Worm (Caenorhabditis elegans): ENCODE data around the gene F22B5.5.

F22B5.5 gene

DNA sequence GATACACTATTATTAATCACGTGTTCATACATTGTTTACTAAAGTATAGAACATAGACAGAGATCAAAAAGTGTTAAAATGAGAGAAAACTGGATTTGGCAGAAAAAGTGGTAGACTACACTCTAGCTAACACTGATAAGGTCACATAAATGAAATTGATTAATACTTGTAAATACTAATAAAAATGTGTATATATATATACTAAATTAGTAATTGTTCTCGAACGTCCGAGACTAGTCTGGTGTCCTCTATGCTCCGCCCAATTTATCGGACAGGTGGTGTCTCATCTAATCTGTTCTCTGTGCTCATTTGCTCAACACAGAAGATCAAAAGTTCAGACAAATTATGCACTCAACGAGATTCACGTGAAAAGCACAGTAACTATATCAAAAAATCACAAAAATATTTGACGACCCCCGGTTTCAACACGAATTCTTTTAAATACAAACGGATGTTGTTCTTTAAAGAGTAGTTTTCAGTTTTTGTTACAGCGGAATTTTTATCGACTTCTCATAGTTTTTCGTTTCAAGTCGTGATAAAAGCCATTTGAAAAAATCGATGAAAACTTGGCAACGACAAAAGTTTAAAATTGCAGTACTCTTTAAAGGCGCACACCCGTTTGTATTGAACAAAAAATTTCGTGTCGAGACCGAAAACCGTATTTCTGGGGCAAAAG is 26.8 kb upstream of the F22B5.5 start (continued):
- TF ChIP-seq Y55F3AM.14 (GFP tag; optimal IDR thresholded peaks at IDR 0.05) (no peak), ztf-11 (tag; optimal IDR thresholded peaks at IDR 0.05) (no peak), nhr-25 (tag; optimal IDR thresholded peaks at IDR 0.05) (no peak), ceh-16 (tag; optimal IDR thresholded peaks at IDR 0.05) (no peak), ztf-1 (GFP tag; conservative IDR thresholded peaks at IDR 0.05) (no peak), lsy-2 (tag; optimal IDR thresholded peaks at IDR 0.05) (peak in 1 of 2 experiments; percentile 24), elt-1 (tag; optimal IDR thresholded peaks at IDR 0.05) (no peak), aly-2 (tag; optimal IDR thresholded peaks at IDR 0.05) (no peak), nhr-237 (tag; optimal IDR thresholded peaks at IDR 0.05) (no peak), snpc-4 (tag; optimal IDR thresholded peaks at IDR 0.05) (no peak), sma-9 (GFP tag; optimal IDR thresholded peaks at IDR 0.05) (peak; percentile 68), sma-9 (tag; optimal IDR thresholded peaks at IDR 0.05) (no peak), alr-1 (tag; optimal IDR thresholded peaks at IDR 0.05) (no peak), R02D3.7 (tag; optimal IDR thresholded peaks at IDR 0.05) (no peak), crh-2 (tag; optimal IDR thresholded peaks at IDR 0.05) (peak; percentile 2), nhr-11 (tag; optimal IDR thresholded peaks at IDR 0.05) (no peak)

- TF ChIP-seq alr-1 (tag; optimal IDR thresholded peaks at IDR 0.05) (no peak), zag-1 (tag; optimal IDR thresholded peaks at IDR 0.05) (no peak), sem-4 (tag; optimal IDR thresholded peaks at IDR 0.05) (no peak), elt-1 (tag; optimal IDR thresholded peaks at IDR 0.05) (no peak), fos-1 (tag; optimal IDR thresholded peaks at IDR 0.05) (no peak), nhr-12 (tag; optimal IDR thresholded peaks at IDR 0.05) (no peak), elt-3 (tag; optimal IDR thresholded peaks at IDR 0.05) (no peak), nhr-23 (tag; optimal IDR thresholded peaks at IDR 0.05) (no peak), aly-2 (tag; optimal IDR thresholded peaks at IDR 0.05) (no peak), nhr-129 (tag; optimal IDR thresholded peaks at IDR 0.05) (no peak), Y55F3AM.14 (GFP tag; optimal IDR thresholded peaks at IDR 0.05) (no peak), ama-1 (optimal IDR thresholded peaks at IDR 0.05) (no peak), ceh-82 (tag; optimal IDR thresholded peaks at IDR 0.05) (no peak), nhr-10 (tag; optimal IDR thresholded peaks at IDR 0.05) (no peak)
Observed at ce11 chrII:8480166-8480565, 25.8 kb upstream of the F22B5.5 start, which contains the start of gene lact-4. Gene lact-4 (minus strand): TSS chrII:8480478.

DNA sequence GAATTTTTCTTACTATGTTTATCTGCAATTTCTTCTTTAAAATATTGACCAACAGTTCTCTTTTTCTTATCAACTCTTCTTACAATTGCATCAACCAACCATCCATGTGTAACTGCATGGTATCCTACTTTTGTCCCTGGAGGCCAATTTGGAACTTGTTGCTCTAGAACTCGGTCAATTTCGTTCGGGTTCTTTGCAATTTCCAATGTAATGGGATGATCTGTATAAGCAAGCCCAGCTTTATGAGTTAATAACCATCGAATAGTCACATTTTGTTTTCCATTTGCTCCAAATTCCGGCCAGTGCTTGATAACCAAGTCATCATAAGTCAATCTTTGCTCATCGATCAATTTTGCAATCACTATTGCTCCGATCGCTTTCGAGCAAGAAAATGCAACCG is 24.9 kb upstream of the F22B5.5 start:
- TF ChIP-seq ama-1 (optimal IDR thresholded peaks at IDR 0.05) (peak; percentile 70), ztf-11 (tag; optimal IDR thresholded peaks at IDR 0.05) (no peak)

DNA sequence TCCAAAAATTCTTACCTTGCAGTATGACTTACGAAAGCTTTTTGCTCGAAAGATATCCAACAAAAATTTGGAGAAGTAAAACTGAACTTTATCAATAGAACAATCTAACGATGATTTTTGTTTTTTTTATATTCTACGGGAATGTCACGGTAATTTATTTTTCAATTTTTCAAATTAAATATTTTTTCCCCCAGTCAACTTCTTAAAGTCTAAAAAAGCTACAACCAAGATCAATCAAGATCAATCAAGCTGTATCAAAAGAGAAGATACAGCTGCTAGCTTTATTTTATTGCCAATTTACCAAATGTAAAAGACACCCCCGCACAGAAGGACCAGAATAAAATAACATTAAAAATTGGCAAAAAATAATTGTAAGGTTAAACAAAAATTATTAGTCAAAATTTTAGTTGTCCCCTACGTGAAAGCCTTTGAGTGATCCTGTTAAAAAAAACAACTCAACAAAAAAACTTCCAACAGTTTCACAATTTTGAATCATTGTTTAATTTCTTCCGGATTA is 21.0 kb upstream of the F22B5.5 start, which contains the start of the genes M05D6.1 and M05D6.3:
M05D6.1 (minus strand) TSS at position 101 of the 517 bp plus-strand sequence.
M05D6.3 (plus strand) TSS at position 467 of the 517 bp plus-strand sequence.
- TF ChIP-seq lin-39 (tag; optimal IDR thresholded peaks at IDR 0.05) (no peak), nhr-129 (tag; optimal IDR thresholded peaks at IDR 0.05) (no peak), fos-1 (tag; optimal IDR thresholded peaks at IDR 0.05) (no peak), nhr-6 (tag; optimal IDR thresholded peaks at IDR 0.05) (no peak)

- TF ChIP-seq nhr-129 (tag; optimal IDR thresholded peaks at IDR 0.05) (no peak), egl-27 (tag; optimal IDR thresholded peaks at IDR 0.05) (no peak), nhr-23 (tag; optimal IDR thresholded peaks at IDR 0.05) (no peak)
Observed at ce11 chrII:8472916-8473315, 18.5 kb upstream of the F22B5.5 start.

ce11 chrII:8471139-8471538 is 16.7 kb upstream of the F22B5.5 start, which contains the start of gene M05D6.8:
Gene M05D6.8 (minus strand): TSS chrII:8471239.
- no peak for TF ChIP-seq ztf-11 (tag; optimal IDR thresholded peaks at IDR 0.05)
- no peak for TF ChIP-seq ztf-1 (GFP tag; conservative IDR thresholded peaks at IDR 0.05)
- no peak for TF ChIP-seq unc-55 (GFP tag; optimal IDR thresholded peaks at IDR 0.05)
- TF ChIP-seq alr-1 (tag; optimal IDR thresholded peaks at IDR 0.05): no peak
- TF ChIP-seq mbf-1 (tag; optimal IDR thresholded peaks at IDR 0.05): no peak
- no peak for TF ChIP-seq F13H6.1 (tag; optimal IDR thresholded peaks at IDR 0.05)
- no peak for TF ChIP-seq zag-1 (tag; optimal IDR thresholded peaks at IDR 0.05)
- no peak for TF ChIP-seq nhr-21 (tag; optimal IDR thresholded peaks at IDR 0.05)
- no peak for TF ChIP-seq egl-27 (tag; optimal IDR thresholded peaks at IDR 0.05)
- no peak for TF ChIP-seq unc-39 (tag; optimal IDR thresholded peaks at IDR 0.05)
- TF ChIP-seq sma-9 (GFP tag; optimal IDR thresholded peaks at IDR 0.05): no peak
- TF ChIP-seq sma-9 (tag; optimal IDR thresholded peaks at IDR 0.05): no peak
- no peak for TF ChIP-seq C34F6.9 (tag; optimal IDR thresholded peaks at IDR 0.05)
- TF ChIP-seq unc-62 (GFP tag; optimal IDR thresholded peaks at IDR 0.05): no peak
- no peak for TF ChIP-seq nhr-25 (tag; optimal IDR thresholded peaks at IDR 0.05)
- no peak for TF ChIP-seq lin-39 (tag; optimal IDR thresholded peaks at IDR 0.05)
- no peak for TF ChIP-seq aly-2 (tag; optimal IDR thresholded peaks at IDR 0.05)
- no peak for TF ChIP-seq fos-1 (tag; optimal IDR thresholded peaks at IDR 0.05)
- TF ChIP-seq mdl-1 (tag; optimal IDR thresholded peaks at IDR 0.05): no peak
- no peak for TF ChIP-seq elt-1 (tag; optimal IDR thresholded peaks at IDR 0.05)
- TF ChIP-seq ama-1 (optimal IDR thresholded peaks at IDR 0.05): no peak

All from whole organism, L2 larva.